Worm (Caenorhabditis elegans) whole organism, L4/young adult: ENCODE measurements around the gene C44C10.3.

Source experiments
- W03F9.2 ChIP-seq: fragments of 150-350 bp; optimal IDR thresholded peaks from 2 replicates; lab custom pipeline; 2014; ENCODE audit warnings: missing biosample characterization, missing genetic modification characterization
- dao-5 ChIP-seq: sonication (generic microtip); optimal IDR thresholded peaks from 2 replicates; lab custom pipeline; 2016; ENCODE audit warnings: missing genotype, missing genetic modification characterization, moderate library complexity, missing compliant biosample characterization
- him-1 ChIP-seq: sonication (generic microtip); optimal IDR thresholded peaks from 2 replicates; lab custom pipeline; 2016; ENCODE audit warnings: missing genotype, missing genetic modification reagents, missing genetic modification characterization, missing compliant biosample characterization

- TF ChIP-seq W03F9.2 (tag; lab: Kevin White, UChicago) (no peak), him-1 (tag; lab: Kevin White, UChicago) (no peak), dao-5 (no peak)
Observed at ce11 chrX:11745821-11746485, 43.6 kb downstream of the C44C10.3 start, which contains the start of gene C40H5.2.
